Fruit fly (Drosophila melanogaster): ENCODE results near the gene CG31751.

The CG31751 gene

DNA sequence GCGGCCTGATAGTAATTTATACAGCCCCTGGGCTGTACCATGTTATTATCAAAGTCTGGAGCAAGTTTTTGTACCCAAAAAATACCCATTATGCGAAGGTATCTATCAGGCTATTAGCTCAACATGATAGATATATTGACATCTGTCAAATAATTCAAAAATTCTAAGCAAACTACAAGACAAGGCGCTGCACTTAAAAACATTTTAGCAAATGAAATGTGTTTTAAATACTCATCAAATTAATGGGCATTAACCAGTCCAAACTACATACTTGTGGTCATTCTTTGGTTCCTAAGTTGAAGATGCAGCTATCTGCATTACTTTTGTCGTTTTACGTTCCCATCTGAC lies 23.7 kb upstream of the CG31751 start (continued):
- TF ChIP-seq E2f1 (GFP tag; IDR thresholded peaks at IDR 0.05) = peak; percentile 58
- no peak for TF ChIP-seq CG9609 (GFP tag; optimal IDR thresholded peaks at IDR 0.05)
- TF ChIP-seq Deaf1 (tag; optimal IDR thresholded peaks at IDR 0.05) = no peak
- no peak for TF ChIP-seq fd102C (GFP tag; optimal IDR thresholded peaks at IDR 0.05)
- no peak for TF ChIP-seq disco-r (GFP tag; optimal IDR thresholded peaks at IDR 0.05)
- peak; percentile 48; the same call in 1 of the 3 replicates for TF ChIP-seq CG3726 (GFP tag; IDR thresholded peaks at IDR 0.05)
- peak; percentile 61 for TF ChIP-seq twi (tag; optimal IDR thresholded peaks at IDR 0.05)
- peak; percentile 38 for TF ChIP-seq CG18619 (GFP tag; optimal IDR thresholded peaks at IDR 0.05)
- TF ChIP-seq CG9932 (GFP tag; IDR thresholded peaks at IDR 0.05) = no peak
- no peak for TF ChIP-seq fru (optimal IDR thresholded peaks at IDR 0.05)
- no peak for TF ChIP-seq Bgb (GFP tag; IDR thresholded peaks at IDR 0.05; ENCODE audit: partially characterized antibody)
- no peak for TF ChIP-seq cad (GFP tag; optimal IDR thresholded peaks at IDR 0.05)
- TF ChIP-seq CG17328 (GFP tag; IDR thresholded peaks at IDR 0.05) = peak; percentile 76
- TF ChIP-seq Dll (GFP tag; IDR thresholded peaks at IDR 0.05; ENCODE audit: partially characterized antibody) = no peak
- TF ChIP-seq tx (GFP tag; optimal IDR thresholded peaks at IDR 0.05) = no peak
- no peak for TF ChIP-seq pzg (GFP tag; optimal IDR thresholded peaks at IDR 0.05)
- TF ChIP-seq pita (GFP tag; optimal IDR thresholded peaks at IDR 0.05) = no peak
- TF ChIP-seq ranshi (GFP tag; IDR thresholded peaks at IDR 0.05) = peak; percentile 56; the same call in 1 of the 2 replicates
- no peak for TF ChIP-seq CG14860 (GFP tag; IDR thresholded peaks at IDR 0.05; ENCODE audit: partially characterized antibody)
- no peak for TF ChIP-seq Adf1 (GFP tag; IDR thresholded peaks at IDR 0.05)
- no peak for TF ChIP-seq Hmx (GFP tag; optimal IDR thresholded peaks at IDR 0.05)
- peak; percentile 40; the same call in 1 of the 2 replicates for TF ChIP-seq H2.0 (GFP tag; IDR thresholded peaks at IDR 0.05)
- no peak for TF ChIP-seq odd (GFP tag; optimal IDR thresholded peaks at IDR 0.05)
- TF ChIP-seq CG7928 (GFP tag; optimal IDR thresholded peaks at IDR 0.05) = no peak
- peak; percentile 15 for TF ChIP-seq Atf3 (GFP tag; optimal IDR thresholded peaks at IDR 0.05)
- TF ChIP-seq btn (GFP tag; optimal IDR thresholded peaks at IDR 0.05) = peak; percentile 79
- no peak for TF ChIP-seq Trl (optimal IDR thresholded peaks at IDR 0.05)
- TF ChIP-seq Trl (GFP tag; optimal IDR thresholded peaks at IDR 0.05) = peak; percentile 57
- no peak for TF ChIP-seq CHES-1-like (GFP tag; optimal IDR thresholded peaks at IDR 0.05)
- TF ChIP-seq CrebB (tag; optimal IDR thresholded peaks at IDR 0.05) = no peak
- peak; percentile 26 to 66 for TF ChIP-seq dpn (GFP tag; optimal IDR thresholded peaks at IDR 0.05)
- no peak for TF ChIP-seq kni (GFP tag; optimal IDR thresholded peaks at IDR 0.05)
- peak; percentile 41; the same call in 1 of the 3 replicates for TF ChIP-seq z (GFP tag; IDR thresholded peaks at IDR 0.05)
- TF ChIP-seq unc-4 (GFP tag; IDR thresholded peaks at IDR 0.05; ENCODE audit: partially characterized antibody) = no peak
- TF ChIP-seq tgo (GFP tag; IDR thresholded peaks at IDR 0.05) = peak; percentile 70
- TF ChIP-seq crp (GFP tag; optimal IDR thresholded peaks at IDR 0.05) = peak in 1 of 2 experiments; percentile 3
- peak; percentile 60 for TF ChIP-seq wor (GFP tag; IDR thresholded peaks at IDR 0.05)
- TF ChIP-seq da (GFP tag; optimal IDR thresholded peaks at IDR 0.05) = no peak
- TF ChIP-seq stc (GFP tag; IDR thresholded peaks at IDR 0.05) = peak; percentile 34; the same call in 1 of the 2 replicates
- peak; percentile 52; the same call in 1 of the 2 replicates for TF ChIP-seq CG1024 (GFP tag; IDR thresholded peaks at IDR 0.05)
- peak; percentile 29 for TF ChIP-seq PHDP (tag; optimal IDR thresholded peaks at IDR 0.05)
- no peak for TF ChIP-seq Myb (GFP tag; optimal IDR thresholded peaks at IDR 0.05)
- TF ChIP-seq CG10959 (GFP tag; IDR thresholded peaks at IDR 0.05) = peak; percentile 68
- no peak for TF ChIP-seq Sin3A (optimal IDR thresholded peaks at IDR 0.05)
- TF ChIP-seq CG2712 (tag; optimal IDR thresholded peaks at IDR 0.05) = peak; percentile 93
- no peak for TF ChIP-seq CG12942 (GFP tag; optimal IDR thresholded peaks at IDR 0.05)
- TF ChIP-seq seq (GFP tag; IDR thresholded peaks at IDR 0.05) = 0 out of 2 replicates have a peak, but pooled peaks have one; percentile 53
- TF ChIP-seq CG7556 (GFP tag; optimal IDR thresholded peaks at IDR 0.05) = peak; percentile 32
- TF ChIP-seq CG1603 (tag; optimal IDR thresholded peaks at IDR 0.05) = peak; percentile 77
- TF ChIP-seq CG3838 (GFP tag; optimal IDR thresholded peaks at IDR 0.05) = no peak
- 0 out of 2 replicates have a peak, but pooled peaks have one; percentile 12 for TF ChIP-seq crol (GFP tag; IDR thresholded peaks at IDR 0.05)
- peak; percentile 45; the same call in 1 of the 3 replicates for TF ChIP-seq Mrtf (GFP tag; IDR thresholded peaks at IDR 0.05)
- no peak for TF ChIP-seq B-H2 (GFP tag; optimal IDR thresholded peaks at IDR 0.05)

Data from whole organism, embryonic.